Worm (Caenorhabditis elegans) whole organism, young adult: ENCODE measurements around the gene K10G6.9.

Experiments used
- B0035.1 ChIP-seq: sonication (generic microtip); optimal IDR thresholded peaks from 2 replicates; lab custom pipeline; 2016; ENCODE audit warnings: missing genetic modification characterization, mild to moderate bottlenecking, missing compliant biosample characterization, missing genotype, missing genetic modification reagents
- F39B2.1 ChIP-seq: fragments of 200-800 bp; sonication (Bioruptor generic); IDR thresholded peaks from 2 replicates; pipeline ENCODE4 v1.3.6; 2022; ENCODE audit warnings: missing genetic modification reagents, missing genetic modification characterization, missing compliant biosample characterization
- F57C9.4 ChIP-seq: sonication (generic microtip); optimal IDR thresholded peaks from 2 replicates; lab custom pipeline; 2017; ENCODE audit warnings: mild to moderate bottlenecking, missing genetic modification characterization, missing compliant biosample characterization
- ceh-27 ChIP-seq: fragments of 200-800 bp; sonication (Bioruptor generic); optimal IDR thresholded peaks from 2 replicates; lab custom pipeline; 2018; ENCODE audit warnings: mild to moderate bottlenecking, missing genetic modification characterization, moderate library complexity, missing compliant biosample characterization
- dpl-1 ChIP-seq: fragments of 150-350 bp; optimal IDR thresholded peaks from 2 replicates; lab custom pipeline; 2014; ENCODE audit warnings: missing biosample characterization, missing genetic modification reagents, missing genetic modification characterization
- lsy-27 ChIP-seq: sonication (generic microtip); optimal IDR thresholded peaks from 2 replicates; lab custom pipeline; 2017; ENCODE audit warnings: missing genetic modification characterization, mild to moderate bottlenecking, missing compliant biosample characterization, antibody characterized with exemption, missing genotype, borderline replicate concordance; ENCODE audit not compliant: insufficient read depth
- mcd-1 ChIP-seq: fragments of 200-800 bp; sonication (Bioruptor generic); IDR thresholded peaks from 2 replicates; pipeline ENCODE4 v1.3.6; 2022; ENCODE audit warnings: missing genetic modification reagents, missing genetic modification characterization, missing compliant biosample characterization
- nfya-1 ChIP-seq: sonication (generic microtip); optimal IDR thresholded peaks from 2 replicates; lab custom pipeline; 2017; ENCODE audit warnings: antibody characterized with exemption, missing compliant biosample characterization, missing genetic modification characterization, borderline replicate concordance; ENCODE audit not compliant: insufficient read depth
- nhr-179 ChIP-seq: sonication (generic microtip); optimal IDR thresholded peaks from 2 replicates; lab custom pipeline; 2016; ENCODE audit warnings: mild to moderate bottlenecking, missing genetic modification characterization, missing compliant biosample characterization
- rpc-1 ChIP-seq, 2 experiments: fragments of 150-350 bp in 1 of 2; sonication (generic microtip) in 1 of 2; optimal IDR thresholded peaks; 2 replicates each; lab custom pipeline; 2014 to 2018; ENCODE audit warnings: missing biosample characterization in 1 of 2, missing genetic modification characterization in 1 of 2, missing genetic modification reagents in 1 of 2, missing genotype in 1 of 2
- ztf-25 ChIP-seq: fragments of 200-800 bp; sonication (Bioruptor generic); IDR thresholded peaks from 2 replicates; pipeline ENCODE4 v1.3.6; 2022; ENCODE audit warnings: missing genetic modification reagents, missing genetic modification characterization, missing compliant biosample characterization

- TF ChIP-seq dpl-1 (GFP tag; lab: Kevin White, UChicago) (no peak), F57C9.4 (tag; lab: Kevin White, UChicago) (no peak), mcd-1 (GFP tag; lab: Robert Waterston, UW) (no peak), F39B2.1 (GFP tag; lab: Robert Waterston, UW) (no peak), nfya-1 (no peak), nhr-179 (no peak), rpc-1 (optimal IDR thresholded peaks at IDR 0.05; lab: Kevin White, UChicago) (no peak), rpc-1 (tag; optimal IDR thresholded peaks at IDR 0.05; lab: Kevin White, UChicago) (no peak), ztf-25 (GFP tag; lab: Robert Waterston, UW) (no peak), B0035.1 (tag; lab: Kevin White, UChicago) (no peak), ceh-27 (GFP tag; lab: Kevin White, UChicago) (no peak), lsy-27 (tag; lab: Kevin White, UChicago) (no peak)
Observed at ce11 chrII:3982313-3982712, 10.3 kb downstream of the K10G6.9 start, which contains the start of gene lin-31.
